Fruit fly (Drosophila melanogaster) whole organism, embryonic: Measurements from ENCODE around the gene Dh44.

Experiments
- Antp ChIP-seq: fragments of 200-800 bp; sonication (Bioruptor generic); optimal IDR thresholded peaks from 3 replicates; lab custom pipeline; 2016; ENCODE audit warnings: missing biosample characterization, missing genetic modification characterization
- BtbVII ChIP-seq: fragments of 200-800 bp; sonication (Bioruptor generic); optimal IDR thresholded peaks from 3 replicates; lab custom pipeline; 2017; ENCODE audit warnings: missing biosample characterization, mild to moderate bottlenecking, missing genetic modification characterization
- CG10147 ChIP-seq: fragments of 200-800 bp; sonication (Bioruptor generic); optimal IDR thresholded peaks from 2 replicates; lab custom pipeline; 2019; ENCODE audit warnings: missing biosample characterization, mild to moderate bottlenecking, missing genetic modification characterization, moderate library complexity
- CG10267 ChIP-seq: fragments of 200-800 bp; sonication (Bioruptor generic); optimal IDR thresholded peaks from 2 replicates; lab custom pipeline; 2018; ENCODE audit warnings: missing biosample characterization, mild to moderate bottlenecking, missing genetic modification characterization, moderate library complexity
- CG11456 ChIP-seq: fragments of 200-800 bp; sonication (Bioruptor generic); IDR thresholded peaks from 3 replicates; pipeline ENCODE4 v1.3.6; 2022; ENCODE audit warnings: missing biosample characterization, missing genetic modification characterization
- CG16815 ChIP-seq: fragments of 200-800 bp; sonication (Bioruptor generic); optimal IDR thresholded peaks from 3 replicates; lab custom pipeline; 2017; ENCODE audit warnings: missing biosample characterization, mild to moderate bottlenecking, missing genetic modification characterization
- CG17328 ChIP-seq: fragments of 200-800 bp; sonication (Bioruptor generic); IDR thresholded peaks from 2 replicates; pipeline ENCODE4 v1.3.6; 2022; ENCODE audit warnings: missing biosample characterization, missing genetic modification characterization
- CG17359 ChIP-seq: fragments of 200-800 bp; sonication (Bioruptor generic); optimal IDR thresholded peaks from 3 replicates; lab custom pipeline; 2018; ENCODE audit warnings: missing biosample characterization, mild to moderate bottlenecking, missing genetic modification characterization, moderate library complexity
- CG17802 ChIP-seq: fragments of 200-800 bp; sonication (Bioruptor generic); optimal IDR thresholded peaks from 2 replicates; lab custom pipeline; 2018; ENCODE audit warnings: missing biosample characterization, mild to moderate bottlenecking, missing genetic modification characterization, moderate library complexity
- CG18599 ChIP-seq: fragments of 200-800 bp; sonication (Bioruptor generic); optimal IDR thresholded peaks from 3 replicates; lab custom pipeline; 2017; ENCODE audit warnings: missing biosample characterization, missing genetic modification characterization, mild to moderate bottlenecking, moderate library complexity, missing genetic modification reagents
- CG2129 ChIP-seq: fragments of 200-800 bp; sonication (Bioruptor generic); IDR thresholded peaks from 2 replicates; pipeline ENCODE4 v1.3.6; 2022; ENCODE audit warnings: missing biosample characterization, missing genetic modification characterization; ENCODE audit not compliant: partially characterized antibody
- CG2875 ChIP-seq: fragments of 200-800 bp; sonication (Bioruptor generic); optimal IDR thresholded peaks from 2 replicates; lab custom pipeline; 2017; ENCODE audit warnings: missing biosample characterization, mild to moderate bottlenecking, missing genetic modification characterization, missing genetic modification reagents
- CG31388 ChIP-seq: fragments of 200-800 bp; sonication (Bioruptor generic); optimal IDR thresholded peaks from 2 replicates; lab custom pipeline; 2016; ENCODE audit warnings: missing biosample characterization, missing genetic modification characterization
- CG31441 ChIP-seq: fragments of 200-800 bp; sonication (Bioruptor generic); IDR thresholded peaks from 2 replicates; pipeline ENCODE4 v1.3.6; 2022; ENCODE audit warnings: missing biosample characterization, missing genetic modification characterization
- CG7357 ChIP-seq: fragments of 200-800 bp; sonication (Bioruptor generic); IDR thresholded peaks from 3 replicates; pipeline ENCODE4 v1.3.6; 2022; ENCODE audit warnings: missing biosample characterization, missing genetic modification characterization
- CG9609 ChIP-seq: fragments of 200-800 bp; sonication (Bioruptor generic); optimal IDR thresholded peaks from 3 replicates; lab custom pipeline; 2016; ENCODE audit warnings: missing biosample characterization, missing genetic modification characterization
- CG9932 ChIP-seq: fragments of 200-800 bp; sonication (Bioruptor generic); IDR thresholded peaks from 2 replicates; pipeline ENCODE4 v1.3.6; 2022; ENCODE audit warnings: missing biosample characterization, missing genetic modification characterization
- CTCF ChIP-seq: fragments of 200-800 bp; sonication (Bioruptor generic); optimal IDR thresholded peaks from 2 replicates; lab custom pipeline; 2017; ENCODE audit warnings: missing biosample characterization, mild to moderate bottlenecking, missing genetic modification characterization, moderate library complexity
- Camta ChIP-seq: fragments of 200-800 bp; sonication (Bioruptor generic); optimal IDR thresholded peaks from 2 replicates; lab custom pipeline; 2016; ENCODE audit warnings: missing biosample characterization, missing genetic modification characterization
- Dip2 ChIP-seq: fragments of 200-800 bp; sonication (Bioruptor generic); IDR thresholded peaks from 2 replicates; pipeline ENCODE4 v1.3.6; 2022; ENCODE audit warnings: missing biosample characterization, missing genetic modification characterization
- Dip3 ChIP-seq: fragments of 200-800 bp; sonication (Bioruptor generic); optimal IDR thresholded peaks from 3 replicates; lab custom pipeline; 2016; ENCODE audit warnings: missing biosample characterization, missing genetic modification characterization
- Doc2 ChIP-seq: fragments of 200-800 bp; sonication (Bioruptor generic); IDR thresholded peaks from 2 replicates; pipeline ENCODE4 v1.3.6; 2022; ENCODE audit warnings: missing biosample characterization, missing genetic modification characterization
- Fer2 ChIP-seq: fragments of 200-800 bp; sonication (Bioruptor generic); optimal IDR thresholded peaks from 2 replicates; lab custom pipeline; 2018; ENCODE audit warnings: missing biosample characterization, mild to moderate bottlenecking, missing genetic modification characterization, moderate library complexity
- H2.0 ChIP-seq: fragments of 200-800 bp; sonication (Bioruptor generic); IDR thresholded peaks from 2 replicates; pipeline ENCODE4 v1.3.6; 2022; ENCODE audit warnings: missing biosample characterization, missing genetic modification characterization
- Kr ChIP-seq: fragments of 200-800 bp; sonication (Bioruptor generic); optimal IDR thresholded peaks from 2 replicates; lab custom pipeline; 2017; ENCODE audit warnings: missing biosample characterization, mild to moderate bottlenecking, missing genetic modification characterization
- MBD-R2 ChIP-seq: fragments of 200-800 bp; sonication (Bioruptor generic); IDR thresholded peaks from 2 replicates; pipeline ENCODE4 v1.3.6; 2022; ENCODE audit warnings: missing biosample characterization, missing genetic modification characterization
- Mad ChIP-seq: fragments of 200-800 bp; sonication (Bioruptor generic); optimal IDR thresholded peaks from 2 replicates; lab custom pipeline; 2016; ENCODE audit warnings: missing biosample characterization, missing genetic modification characterization
- Nf-YB ChIP-seq: fragments of 200-800 bp; sonication (Bioruptor generic); optimal IDR thresholded peaks from 3 replicates; lab custom pipeline; 2019; ENCODE audit warnings: missing biosample characterization, mild to moderate bottlenecking, missing genetic modification characterization, moderate library complexity
- Oli ChIP-seq: fragments of 200-800 bp; sonication (Bioruptor generic); optimal IDR thresholded peaks from 2 replicates; lab custom pipeline; 2018; ENCODE audit warnings: missing biosample characterization, mild to moderate bottlenecking, missing genetic modification characterization, moderate library complexity
- Opbp ChIP-seq: fragments of 200-800 bp; sonication (Bioruptor generic); IDR thresholded peaks from 3 replicates; pipeline ENCODE4 v1.3.6; 2022; ENCODE audit warnings: missing biosample characterization, missing genetic modification characterization; ENCODE audit not compliant: partially characterized antibody
- Pdp1 ChIP-seq, 2 experiments: fragments of 200-800 bp; sonication (Bioruptor generic); optimal IDR thresholded peaks; 3 replicates each; lab custom pipeline; 2016; ENCODE audit warnings: missing biosample characterization in 2 of 2, missing genetic modification characterization in 2 of 2, mild to moderate bottlenecking in 1 of 2, moderate library complexity in 1 of 2
- Sin3A ChIP-seq: fragments of >200 bp; optimal IDR thresholded peaks from 2 replicates; lab custom pipeline; 2018
- Taf1 ChIP-seq: fragments of 200-800 bp; sonication (Bioruptor generic); IDR thresholded peaks from 2 replicates; pipeline ENCODE4 v1.3.6; 2022; ENCODE audit warnings: missing biosample characterization, missing genetic modification characterization
- br ChIP-seq: fragments of >200 bp; optimal IDR thresholded peaks from 2 replicates; lab custom pipeline; 2017
- dysf ChIP-seq: fragments of 200-800 bp; sonication (Bioruptor generic); IDR thresholded peaks from 3 replicates; pipeline ENCODE4 v1.3.6; 2022; ENCODE audit warnings: missing biosample characterization, missing genetic modification characterization
- en ChIP-seq: fragments of 200-800 bp; sonication (Bioruptor generic); optimal IDR thresholded peaks from 2 replicates; lab custom pipeline; 2016; ENCODE audit warnings: missing biosample characterization, missing genetic modification characterization
- esg ChIP-seq: fragments of 200-800 bp; sonication (Bioruptor generic); conservative IDR thresholded peaks from 2 replicates; pipeline ENCODE4 v1.3.6; 2022; ENCODE audit warnings: missing biosample characterization, missing genetic modification characterization
- ewg ChIP-seq: fragments of 200-800 bp; sonication (Bioruptor generic); optimal IDR thresholded peaks from 3 replicates; lab custom pipeline; 2017; ENCODE audit warnings: mild to moderate bottlenecking, missing biosample characterization, missing genetic modification reagents, missing genetic modification characterization
- grn ChIP-seq: fragments of 200-800 bp; sonication (Bioruptor generic); optimal IDR thresholded peaks from 3 replicates; lab custom pipeline; 2017; ENCODE audit warnings: missing biosample characterization, missing genetic modification characterization
- maf-S ChIP-seq: fragments of 200-800 bp; sonication (Bioruptor generic); optimal IDR thresholded peaks from 2 replicates; lab custom pipeline; 2016; ENCODE audit warnings: missing biosample characterization, missing genetic modification characterization
- pan ChIP-seq, 4 experiments: fragments of >200 bp in 3 of 4; fragments of 200-800 bp in 1 of 4; sonication (Bioruptor generic) in 1 of 4; optimal IDR thresholded peaks in 3 of 4; IDR thresholded peaks in 1 of 4; 2 replicates each; pipeline versions ENCODE4 v1.3.6 to Lab custom; 2017 to 2022; ENCODE audit warnings: missing biosample characterization in 2 of 4, missing genetic modification characterization in 2 of 4, mixed read lengths in 1 of 4
- pfk ChIP-seq: fragments of 200-800 bp; sonication (Bioruptor generic); optimal IDR thresholded peaks from 2 replicates; lab custom pipeline; 2018; ENCODE audit warnings: missing biosample characterization, mild to moderate bottlenecking, missing genetic modification characterization, moderate library complexity
- pros ChIP-seq: fragments of 200-800 bp; sonication (Bioruptor generic); optimal IDR thresholded peaks from 3 replicates; lab custom pipeline; 2019; ENCODE audit warnings: missing biosample characterization, mild to moderate bottlenecking, missing genetic modification characterization, moderate library complexity
- slbo ChIP-seq: fragments of 200-800 bp; sonication (Bioruptor generic); IDR thresholded peaks from 2 replicates; pipeline ENCODE4 v1.3.6; 2022; ENCODE audit warnings: missing biosample characterization, missing genetic modification characterization
- slp2 ChIP-seq: fragments of 200-800 bp; sonication (Bioruptor generic); optimal IDR thresholded peaks from 2 replicates; lab custom pipeline; 2016; ENCODE audit warnings: missing biosample characterization, missing genetic modification characterization
- tgo ChIP-seq: fragments of 200-800 bp; sonication (Bioruptor generic); IDR thresholded peaks from 3 replicates; pipeline ENCODE4 v1.3.6; 2022; ENCODE audit warnings: missing biosample characterization, missing genetic modification characterization
- tin ChIP-seq: fragments of 200-800 bp; sonication (Bioruptor generic); optimal IDR thresholded peaks from 3 replicates; lab custom pipeline; 2016; ENCODE audit warnings: missing biosample characterization, missing genetic modification characterization
- tna ChIP-seq: fragments of 200-800 bp; sonication (Bioruptor generic); IDR thresholded peaks from 2 replicates; pipeline ENCODE4 v1.3.6; 2022; ENCODE audit warnings: missing biosample characterization, missing genetic modification characterization; ENCODE audit not compliant: partially characterized antibody
- wek ChIP-seq: fragments of 200-800 bp; sonication (Bioruptor generic); optimal IDR thresholded peaks from 3 replicates; lab custom pipeline; 2018; ENCODE audit warnings: missing biosample characterization, mild to moderate bottlenecking, missing genetic modification characterization, moderate library complexity
- zen ChIP-seq: fragments of 200-800 bp; sonication (Bioruptor generic); optimal IDR thresholded peaks from 3 replicates; lab custom pipeline; 2018; ENCODE audit warnings: missing biosample characterization, mild to moderate bottlenecking, missing genetic modification characterization, moderate library complexity
- zen2 ChIP-seq: fragments of 200-800 bp; sonication (Bioruptor generic); IDR thresholded peaks from 3 replicates; pipeline ENCODE4 v1.3.6; 2022; ENCODE audit warnings: missing biosample characterization, missing genetic modification characterization; ENCODE audit not compliant: partially characterized antibody

The Dh44 gene

DNA sequence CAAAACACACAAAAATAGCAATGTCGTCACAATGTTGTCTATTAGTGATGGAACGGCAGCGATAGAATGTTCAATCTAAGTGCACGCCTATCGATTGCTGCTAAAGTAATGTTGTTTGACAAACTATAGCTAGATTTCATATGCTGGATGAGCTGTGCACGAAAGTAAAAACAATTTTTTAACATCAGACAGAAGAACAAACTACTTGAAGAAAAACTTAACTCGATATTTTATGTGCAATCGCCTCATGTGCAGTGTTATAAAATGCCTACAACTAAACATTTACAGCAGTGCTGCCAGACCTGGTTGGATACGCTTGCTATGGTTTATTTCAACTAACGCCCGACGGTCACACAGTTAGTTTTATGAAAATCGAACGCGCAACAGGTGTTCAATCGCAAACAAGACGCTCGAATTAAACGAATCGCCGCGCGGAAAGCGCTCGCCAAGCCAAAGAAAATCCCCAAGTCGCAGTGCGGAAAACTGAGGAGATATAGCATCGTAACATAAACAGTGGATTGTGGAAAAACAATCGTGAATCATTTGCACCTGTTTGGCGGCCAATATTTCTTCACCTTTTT is 46.9 kb upstream of the Dh44 start, which contains the start of the genes bocks and CG8312 (continued):
- TF ChIP-seq CG17802: no peak
- TF ChIP-seq Nf-YB (GFP tag; lab: Kevin White, UChicago): peak; percentile 57
- TF ChIP-seq CTCF (GFP tag; lab: Kevin White, UChicago): no peak
- no peak for TF ChIP-seq Doc2 (GFP tag; lab: Robert Waterston, UW)
- no peak for TF ChIP-seq H2.0
- TF ChIP-seq Camta (GFP tag; lab: Kevin White, UChicago): peak; percentile 57
- peak; percentile 41 to 77 for TF ChIP-seq Pdp1 (GFP tag; optimal IDR thresholded peaks at IDR 0.05; lab: Kevin White, UChicago)
- no peak for TF ChIP-seq CG17359
- TF ChIP-seq CG9932 (GFP tag; lab: Robert Waterston, UW): no peak
- TF ChIP-seq CG31441 (GFP tag; lab: Robert Waterston, UW): no peak
- TF ChIP-seq MBD-R2 (GFP tag; lab: Robert Waterston, UW): no peak
- TF ChIP-seq Dip3: peak; percentile 45
- TF ChIP-seq maf-S (GFP tag; lab: Kevin White, UChicago): peak; percentile 26
- TF ChIP-seq Taf1 (GFP tag; lab: Robert Waterston, UW): no peak
- TF ChIP-seq CG2875 (GFP tag; lab: Kevin White, UChicago): no peak
- TF ChIP-seq Fer2 (tag; lab: Kevin White, UChicago): no peak
- TF ChIP-seq tna (GFP tag; lab: Robert Waterston, UW): no peak
- TF ChIP-seq BtbVII: peak; percentile 16
- TF ChIP-seq CG7357 (GFP tag; lab: Robert Waterston, UW): no peak
- TF ChIP-seq ewg (GFP tag; lab: Kevin White, UChicago): peak; percentile 80
- TF ChIP-seq zen2 (GFP tag; lab: Robert Waterston, UW): no peak
- TF ChIP-seq Dip2: no peak
- TF ChIP-seq CG16815 (GFP tag; lab: Kevin White, UChicago): no peak
- no peak for TF ChIP-seq pfk (GFP tag; lab: Kevin White, UChicago)
- TF ChIP-seq CG17328 (GFP tag; lab: Robert Waterston, UW): no peak
- no peak for TF ChIP-seq Oli
- TF ChIP-seq pan (optimal IDR thresholded peaks at IDR 0.05; lab: Kevin White, UChicago): no peak
- no peak for TF ChIP-seq pan (GFP tag; optimal IDR thresholded peaks at IDR 0.05 in 1 of 2, IDR thresholded peaks at IDR 0.05 in 1 of 2)
- peak; percentile 47 for TF ChIP-seq CG10147 (GFP tag; lab: Kevin White, UChicago)
- no peak for TF ChIP-seq dysf
- TF ChIP-seq CG2129 (GFP tag; lab: Robert Waterston, UW): no peak
- TF ChIP-seq en: no peak
- TF ChIP-seq tgo: no peak
- peak; percentile 5 for TF ChIP-seq grn (GFP tag; lab: Kevin White, UChicago)
- no peak for TF ChIP-seq CG31388 (GFP tag; lab: Kevin White, UChicago)
- no peak for TF ChIP-seq slbo (GFP tag; lab: Robert Waterston, UW)
- peak; percentile 62 for TF ChIP-seq Antp (GFP tag; lab: Kevin White, UChicago)
- TF ChIP-seq pros (GFP tag; lab: Kevin White, UChicago): no peak
- TF ChIP-seq wek (GFP tag; lab: Kevin White, UChicago): no peak
- TF ChIP-seq br: no peak
- TF ChIP-seq slp2 (GFP tag; lab: Kevin White, UChicago): no peak
- no peak for TF ChIP-seq esg
- no peak for TF ChIP-seq Kr
- peak; percentile 26 for TF ChIP-seq zen (tag; lab: Kevin White, UChicago)
- no peak for TF ChIP-seq Opbp (GFP tag; lab: Robert Waterston, UW)
- TF ChIP-seq tin (GFP tag; lab: Kevin White, UChicago): peak; percentile 58
- peak; percentile 24 for TF ChIP-seq CG18599 (GFP tag; lab: Kevin White, UChicago)
- TF ChIP-seq Mad (GFP tag; lab: Kevin White, UChicago): peak; percentile 44
- TF ChIP-seq CG11456 (GFP tag; lab: Robert Waterston, UW): no peak
- TF ChIP-seq CG9609: peak; percentile 59
- TF ChIP-seq CG10267 (tag; lab: Kevin White, UChicago): peak; percentile 99
- peak; percentile 99 for TF ChIP-seq Sin3A (lab: Kevin White, UChicago)
